Worm (Caenorhabditis elegans): ENCODE data around the gene F40F12.3.

Gene F40F12.3

DNA sequence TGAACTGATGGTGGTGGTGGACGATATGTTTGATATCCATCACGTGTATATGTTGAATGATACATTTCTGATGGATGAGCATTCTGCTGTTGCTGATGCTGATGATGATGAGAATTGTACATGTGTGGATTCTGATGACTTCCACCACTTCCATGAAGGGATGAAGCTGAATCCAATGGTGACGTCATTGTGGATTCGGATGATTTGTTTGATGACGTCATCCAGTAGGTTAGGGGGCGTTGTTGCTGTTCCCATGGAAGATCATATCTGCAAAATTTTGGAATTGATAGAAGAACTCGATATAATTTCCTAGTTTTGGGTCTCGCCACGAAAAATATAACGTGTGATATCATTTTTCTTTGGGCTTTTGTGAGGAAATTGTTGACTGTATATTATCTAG, 42.8 kb upstream of the F40F12.3 start:
- TF ChIP-seq fkh-3 (tag; optimal IDR thresholded peaks at IDR 0.05), result no peak
- TF ChIP-seq egrh-3 (GFP tag; IDR thresholded peaks at IDR 0.05), result no peak
- TF ChIP-seq lag-1 (GFP tag; IDR thresholded peaks at IDR 0.05), result no peak
- TF ChIP-seq madf-3 (GFP tag; IDR thresholded peaks at IDR 0.05), result no peak
- no peak for TF ChIP-seq bed-2 (GFP tag; IDR thresholded peaks at IDR 0.05)
- no peak for TF ChIP-seq ceh-79 (tag; optimal IDR thresholded peaks at IDR 0.05)
- TF ChIP-seq cebp-1 (GFP tag; IDR thresholded peaks at IDR 0.05), result no peak
- TF ChIP-seq cebp-1 (tag; optimal IDR thresholded peaks at IDR 0.05), result no peak
- TF ChIP-seq hmg-20 (GFP tag; IDR thresholded peaks at IDR 0.05), result no peak
- TF ChIP-seq ceh-40 (GFP tag; IDR thresholded peaks at IDR 0.05), result no peak
- 0 out of 2 replicates have a peak, but pooled peaks have one; percentile 14 for TF ChIP-seq nfyb-1 (GFP tag; IDR thresholded peaks at IDR 0.05)
- peak; percentile 73 for TF ChIP-seq atf-7 (tag; optimal IDR thresholded peaks at IDR 0.05)
- TF ChIP-seq hsf-1 (GFP tag; IDR thresholded peaks at IDR 0.05), result no peak

DNA sequence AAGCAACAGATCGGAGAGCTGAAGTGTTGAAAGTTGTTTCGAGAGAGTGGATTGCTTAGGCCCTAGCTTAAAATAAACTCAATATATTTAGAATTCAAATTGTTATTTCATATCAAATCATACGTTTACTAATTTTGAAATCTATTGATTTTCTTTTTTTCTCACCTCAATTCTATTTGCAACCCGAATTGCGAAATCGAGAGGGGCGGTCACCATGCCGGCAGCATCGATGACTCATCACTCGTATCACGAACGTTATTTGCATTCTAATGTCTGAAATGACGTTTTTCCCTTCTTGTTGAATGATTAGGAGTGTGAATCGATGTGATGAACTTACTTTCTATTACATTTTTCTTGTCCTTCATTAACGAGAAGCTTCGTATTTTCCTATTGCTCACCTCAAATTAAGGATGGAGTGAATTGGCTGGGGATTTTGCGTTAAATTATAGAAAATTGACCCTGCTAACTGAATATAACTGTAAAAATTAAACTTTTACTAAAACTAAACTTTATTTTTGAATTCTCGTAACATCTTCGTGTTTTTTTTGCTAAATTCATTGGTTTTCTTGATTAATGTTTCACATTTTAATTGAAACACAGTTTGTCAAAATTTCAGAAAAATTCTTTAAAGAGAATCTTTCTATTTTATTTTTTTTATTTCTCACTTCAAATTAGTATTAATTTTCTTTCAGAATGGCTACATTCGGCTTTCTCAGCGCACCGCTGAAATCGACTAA, 36.2 kb upstream of the F40F12.3 start, which contains the start of gene alx-1:
TSS of gene alx-1 (plus strand) at position 687 of the 737 bp plus-strand sequence.
- no peak for TF ChIP-seq akir-1 (GFP tag; optimal IDR thresholded peaks at IDR 0.05)
- peak; percentile 54 for TF ChIP-seq nhr-80 (tag; optimal IDR thresholded peaks at IDR 0.05)
- no peak for TF ChIP-seq ztf-3 (GFP tag; optimal IDR thresholded peaks at IDR 0.05)
- no peak for TF ChIP-seq pha-4 (tag; optimal IDR thresholded peaks at IDR 0.05)
- no peak for TF ChIP-seq nhr-27 (tag; optimal IDR thresholded peaks at IDR 0.05)
- TF ChIP-seq lin-54 (GFP tag; optimal IDR thresholded peaks at IDR 0.05), result no peak
- TF ChIP-seq C17E4.6 (GFP tag; IDR thresholded peaks at IDR 0.05), result no peak
- no peak for TF ChIP-seq lin-40 (tag; optimal IDR thresholded peaks at IDR 0.05)
- TF ChIP-seq F39B2.1 (GFP tag; IDR thresholded peaks at IDR 0.05), result no peak
- no peak for TF ChIP-seq ceh-27 (GFP tag; optimal IDR thresholded peaks at IDR 0.05)
- TF ChIP-seq C06A6.2 (GFP tag; conservative IDR thresholded peaks at IDR 0.05), result no peak
- TF ChIP-seq lsl-1 (GFP tag; optimal IDR thresholded peaks at IDR 0.05), result no peak
- TF ChIP-seq Y95B8A.8 (GFP tag; IDR thresholded peaks at IDR 0.05), result no peak
- TF ChIP-seq egrh-3 (GFP tag; IDR thresholded peaks at IDR 0.05), result no peak
- TF ChIP-seq ceh-100 (GFP tag; IDR thresholded peaks at IDR 0.05), result no peak
- no peak for TF ChIP-seq hlh-26 (GFP tag; conservative IDR thresholded peaks at IDR 0.05)
- TF ChIP-seq ztf-25 (GFP tag; IDR thresholded peaks at IDR 0.05), result no peak
- peak; percentile 97 for TF ChIP-seq cebp-1 (GFP tag; IDR thresholded peaks at IDR 0.05)
- TF ChIP-seq cebp-1 (tag; optimal IDR thresholded peaks at IDR 0.05), result peak; percentile 99
- no peak for TF ChIP-seq athp-1 (tag; optimal IDR thresholded peaks at IDR 0.05)
- TF ChIP-seq lag-1 (GFP tag; IDR thresholded peaks at IDR 0.05), result no peak
- TF ChIP-seq ztf-6 (GFP tag; IDR thresholded peaks at IDR 0.05), result no peak
- peak; percentile 6 for TF ChIP-seq unc-62 (GFP tag; optimal IDR thresholded peaks at IDR 0.05)
- TF ChIP-seq snpc-4 (GFP tag; optimal IDR thresholded peaks at IDR 0.05), result no peak
- TF ChIP-seq snpc-4 (tag; optimal IDR thresholded peaks at IDR 0.05), result peak in 1 of 4 experiments; percentile 9
- no peak for TF ChIP-seq chd-7 (tag; optimal IDR thresholded peaks at IDR 0.05)
- peak; percentile 84 for TF ChIP-seq attf-5 (GFP tag; optimal IDR thresholded peaks at IDR 0.05)
- TF ChIP-seq egl-44 (GFP tag; IDR thresholded peaks at IDR 0.05), result no peak

DNA sequence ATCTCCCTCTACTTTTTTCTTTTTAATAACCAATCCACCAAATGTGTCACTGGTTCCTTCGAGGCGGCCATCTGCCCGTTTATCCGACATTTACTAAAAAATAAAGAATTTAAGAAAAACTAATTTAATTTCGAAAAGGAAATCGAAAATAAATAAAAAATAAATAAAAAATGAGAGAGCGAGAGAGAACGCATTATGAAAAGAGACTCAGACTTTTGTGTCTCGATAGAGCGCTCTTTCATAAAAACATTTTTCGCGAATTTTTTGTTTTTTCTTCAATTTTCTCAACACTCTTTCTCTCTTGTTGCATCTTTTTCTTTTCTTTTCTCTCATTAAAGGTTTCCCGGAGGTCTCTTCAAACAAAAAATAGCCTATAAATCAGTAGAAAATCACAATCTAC, 35.5 kb upstream of the F40F12.3 start, which contains the start of gene mog-1:
TSS of gene mog-1 (minus strand) at position 93 of the 400 bp plus-strand sequence.
- TF ChIP-seq lsy-27 (tag; optimal IDR thresholded peaks at IDR 0.05; ENCODE audit: borderline replicate concordance, insufficient read depth) (no peak), ccch-3 (GFP tag; optimal IDR thresholded peaks at IDR 0.05) (no peak), hmg-1.2 (GFP tag; IDR thresholded peaks at IDR 0.05) (peak; percentile 63; the same call in 1 of the 2 replicates)

All from whole organism, young adult.